Fruit fly (Drosophila melanogaster) whole organism, embryonic: ENCODE data around the gene EMC6.

ENCODE experiments used
- CG10959 ChIP-seq: fragments of 200-800 bp; sonication (Bioruptor generic); IDR thresholded peaks from 2 replicates; pipeline ENCODE4 v1.3.6; 2022; ENCODE audit warnings: missing biosample characterization, missing genetic modification characterization
- CG15696 ChIP-seq: fragments of 200-800 bp; sonication (Bioruptor generic); optimal IDR thresholded peaks from 2 replicates; lab custom pipeline; 2019; ENCODE audit warnings: missing biosample characterization, mild to moderate bottlenecking, missing genetic modification characterization, moderate library complexity
- CG16813 ChIP-seq: fragments of 200-800 bp; sonication (Bioruptor generic); IDR thresholded peaks from 3 replicates; pipeline ENCODE4 v1.3.6; 2022; ENCODE audit warnings: missing biosample characterization, missing genetic modification characterization; ENCODE audit not compliant: partially characterized antibody
- CG2116 ChIP-seq: fragments of 200-800 bp; sonication (Bioruptor generic); optimal IDR thresholded peaks from 3 replicates; lab custom pipeline; 2018; ENCODE audit warnings: missing biosample characterization, mild to moderate bottlenecking, missing genetic modification characterization
- Dbx ChIP-seq: fragments of 200-800 bp; sonication (Bioruptor generic); IDR thresholded peaks from 3 replicates; pipeline ENCODE4 v1.3.6; 2022; ENCODE audit warnings: missing biosample characterization, missing genetic modification characterization
- Lhr ChIP-seq: fragments of 200-800 bp; sonication (Bioruptor generic); optimal IDR thresholded peaks from 3 replicates; lab custom pipeline; 2017; ENCODE audit warnings: mild to moderate bottlenecking, missing biosample characterization, missing genetic modification reagents, missing genetic modification characterization
- da ChIP-seq: fragments of 200-800 bp; sonication (Bioruptor generic); optimal IDR thresholded peaks from 2 replicates; lab custom pipeline; 2016; ENCODE audit warnings: missing biosample characterization, missing genetic modification characterization
- danr ChIP-seq: fragments of 200-800 bp; sonication (Bioruptor generic); IDR thresholded peaks from 2 replicates; pipeline ENCODE4 v1.3.6; 2022; ENCODE audit warnings: missing biosample characterization, missing genetic modification characterization
- gt ChIP-seq: fragments of 200-800 bp; sonication (Bioruptor generic); IDR thresholded peaks from 2 replicates; pipeline ENCODE4 v1.3.6; 2022; ENCODE audit warnings: missing biosample characterization, missing genetic modification characterization
- org-1 ChIP-seq: fragments of 200-800 bp; sonication (Bioruptor generic); optimal IDR thresholded peaks from 2 replicates; lab custom pipeline; 2017; ENCODE audit warnings: missing biosample characterization, missing genetic modification characterization
- ro ChIP-seq: fragments of 200-800 bp; sonication (Bioruptor generic); IDR thresholded peaks from 2 replicates; pipeline ENCODE4 v1.3.6; 2022; ENCODE audit warnings: missing biosample characterization, missing genetic modification characterization

- TF ChIP-seq Dbx (GFP tag; lab: Robert Waterston, UW) = no peak
- no peak for TF ChIP-seq CG15696
- no peak for TF ChIP-seq da (GFP tag; lab: Kevin White, UChicago)
- TF ChIP-seq gt (GFP tag; lab: Robert Waterston, UW) = no peak
- no peak for TF ChIP-seq CG2116 (GFP tag; lab: Kevin White, UChicago)
- no peak for TF ChIP-seq danr (GFP tag; lab: Robert Waterston, UW)
- no peak for TF ChIP-seq Lhr (GFP tag; lab: Kevin White, UChicago)
- no peak for TF ChIP-seq CG16813 (GFP tag; lab: Robert Waterston, UW)
- TF ChIP-seq CG10959 (GFP tag; lab: Robert Waterston, UW) = no peak
- TF ChIP-seq ro = no peak
- TF ChIP-seq org-1 (GFP tag; lab: Kevin White, UChicago) = no peak
Measured at dm6 chr3R:25036644-25037043, 11.8 kb upstream of the EMC6 start, which contains the start of gene CG31115.
